Worm (Caenorhabditis elegans) whole organism, midembryonic: Measurements from ENCODE around the gene unc-30.

Source experiments
- med-1 ChIP-seq: sonication (generic microtip); optimal IDR thresholded peaks from 2 replicates; lab custom pipeline; 2017; ENCODE audit warnings: missing genetic modification characterization, mild to moderate bottlenecking, missing compliant biosample characterization, antibody characterized with exemption, missing genetic modification reagents; ENCODE audit not compliant: insufficient read depth
- tab-1 ChIP-seq: fragments of 200-800 bp; sonication (Bioruptor generic); IDR thresholded peaks from 2 replicates; pipeline ENCODE4 v1.3.6; 2022; ENCODE audit warnings: missing genetic modification characterization, missing compliant biosample characterization
- ztf-23 ChIP-seq: fragments of 200-800 bp; sonication (Bioruptor generic); IDR thresholded peaks from 2 replicates; pipeline ENCODE4 v1.3.6; 2022; ENCODE audit warnings: missing genetic modification reagents, missing genetic modification characterization, missing compliant biosample characterization
- ztf-29 ChIP-seq: fragments of 200-800 bp; sonication (Bioruptor generic); IDR thresholded peaks from 2 replicates; pipeline ENCODE4 v1.3.6; 2022; ENCODE audit warnings: missing genetic modification reagents, missing genetic modification characterization, missing compliant biosample characterization

unc-30 gene

DNA sequence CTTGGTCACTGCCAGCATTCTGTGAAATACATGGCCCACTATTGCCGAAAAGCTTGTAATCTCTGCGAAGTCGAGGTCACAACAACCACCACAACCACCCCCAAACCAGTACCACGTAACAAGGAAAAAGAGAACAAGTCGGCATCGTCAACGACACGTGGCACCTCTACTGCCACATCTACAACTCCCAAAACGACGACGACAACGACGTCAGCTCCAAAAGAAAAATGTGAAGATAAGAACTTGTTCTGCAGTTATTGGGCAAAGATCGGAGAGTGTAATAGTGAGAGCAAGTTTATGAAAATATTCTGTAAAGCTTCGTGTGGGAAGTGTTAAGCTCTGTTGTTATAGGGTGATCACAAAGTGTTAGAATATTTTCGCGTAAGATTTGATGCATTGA, 54.6 kb downstream of the unc-30 start:
- TF ChIP-seq tab-1 (GFP tag; lab: Robert Waterston, UW) (no peak), med-1 (GFP tag; lab: Kevin White, UChicago) (no peak), ztf-23 (GFP tag; lab: Robert Waterston, UW) (no peak), ztf-29 (GFP tag; lab: Robert Waterston, UW) (no peak)
